Worm (Caenorhabditis elegans) whole organism, L2 larva: Measurements from ENCODE around the gene F46C5.7.

Source experiments
- C34F6.9 ChIP-seq: fragments of 150-350 bp; optimal IDR thresholded peaks from 2 replicates; lab custom pipeline; 2014; ENCODE audit warnings: missing biosample characterization, missing genetic modification characterization
- F13H6.1 ChIP-seq: sonication (generic microtip); optimal IDR thresholded peaks from 2 replicates; lab custom pipeline; 2016; ENCODE audit warnings: missing genetic modification characterization, missing compliant biosample characterization
- R02D3.7 ChIP-seq: fragments of 150-350 bp; optimal IDR thresholded peaks from 2 replicates; lab custom pipeline; 2014; ENCODE audit warnings: missing biosample characterization, missing genetic modification characterization
- Y55F3AM.14 ChIP-seq: fragments of 200-800 bp; sonication (Bioruptor generic); optimal IDR thresholded peaks from 2 replicates; lab custom pipeline; 2018; ENCODE audit warnings: mild to moderate bottlenecking, missing genetic modification characterization, missing compliant biosample characterization
- ZK546.5 ChIP-seq: sonication (generic microtip); optimal IDR thresholded peaks from 2 replicates; lab custom pipeline; 2017; ENCODE audit warnings: missing biosample characterization, missing genetic modification characterization
- alr-1 ChIP-seq: fragments of 150-350 bp; optimal IDR thresholded peaks from 2 replicates; lab custom pipeline; 2014; ENCODE audit warnings: missing biosample characterization, missing genetic modification characterization
- ama-1 ChIP-seq: fragments of 150-350 bp; optimal IDR thresholded peaks from 2 replicates; lab custom pipeline; 2018; ENCODE audit warnings: inconsistent platforms
- blmp-1 ChIP-seq: sonication (generic microtip); optimal IDR thresholded peaks from 2 replicates; lab custom pipeline; 2017; ENCODE audit warnings: missing genetic modification characterization, mild to moderate bottlenecking, missing compliant biosample characterization, antibody characterized with exemption, moderate library complexity; ENCODE audit not compliant: insufficient read depth
- ceh-16 ChIP-seq: fragments of 150-350 bp; optimal IDR thresholded peaks from 2 replicates; lab custom pipeline; 2014; ENCODE audit warnings: missing biosample characterization, missing genetic modification characterization
- ceh-82 ChIP-seq: fragments of 150-350 bp; optimal IDR thresholded peaks from 2 replicates; lab custom pipeline; 2014; ENCODE audit warnings: missing biosample characterization, missing genetic modification characterization
- crh-2 ChIP-seq: sonication (generic microtip); optimal IDR thresholded peaks from 2 replicates; lab custom pipeline; 2017; ENCODE audit warnings: missing biosample characterization, missing genetic modification characterization
- dmd-4 ChIP-seq: sonication (generic microtip); optimal IDR thresholded peaks from 2 replicates; lab custom pipeline; 2017; ENCODE audit warnings: missing biosample characterization, missing genetic modification characterization
- egl-27 ChIP-seq: sonication (generic microtip); optimal IDR thresholded peaks from 3 replicates; lab custom pipeline; 2017; ENCODE audit warnings: missing biosample characterization, missing genetic modification reagents, missing genetic modification characterization
- elt-1 ChIP-seq: fragments of 150-350 bp; optimal IDR thresholded peaks from 2 replicates; lab custom pipeline; 2014; ENCODE audit warnings: missing biosample characterization, missing genetic modification characterization
- elt-3 ChIP-seq: sonication (generic microtip); optimal IDR thresholded peaks from 2 replicates; lab custom pipeline; 2017; ENCODE audit warnings: missing biosample characterization, missing genetic modification characterization
- fos-1 ChIP-seq: fragments of 150-350 bp; optimal IDR thresholded peaks from 2 replicates; lab custom pipeline; 2014; ENCODE audit warnings: missing biosample characterization, missing genetic modification characterization
- gmeb-1 ChIP-seq: fragments of 150-350 bp; optimal IDR thresholded peaks from 2 replicates; lab custom pipeline; 2014; ENCODE audit warnings: missing biosample characterization, missing genetic modification characterization
- lin-13 ChIP-seq: fragments of 150-350 bp; optimal IDR thresholded peaks from 2 replicates; lab custom pipeline; 2014; ENCODE audit warnings: missing biosample characterization, missing genetic modification reagents, missing genetic modification characterization
- lin-39 ChIP-seq: fragments of 150-350 bp; optimal IDR thresholded peaks from 2 replicates; lab custom pipeline; 2014; ENCODE audit warnings: missing biosample characterization, missing genetic modification reagents, missing genetic modification characterization
- lsy-2 ChIP-seq, 2 experiments: fragments of 150-350 bp in 1 of 2; sonication (generic microtip) in 1 of 2; optimal IDR thresholded peaks; 2 replicates each; lab custom pipeline; 2014 to 2017; ENCODE audit warnings: missing biosample characterization in 2 of 2, missing genetic modification characterization in 2 of 2
- mab-5 ChIP-seq: fragments of 150-350 bp; optimal IDR thresholded peaks from 2 replicates; lab custom pipeline; 2014; ENCODE audit warnings: missing biosample characterization, missing genetic modification characterization
- mbf-1 ChIP-seq: sonication (generic microtip); optimal IDR thresholded peaks from 2 replicates; lab custom pipeline; 2017; ENCODE audit warnings: missing biosample characterization, missing genetic modification characterization
- mdl-1 ChIP-seq, 2 experiments: fragments of 150-350 bp in 1 of 2; sonication (generic microtip) in 1 of 2; optimal IDR thresholded peaks; 2 replicates each; lab custom pipeline; 2017; ENCODE audit warnings: missing biosample characterization in 2 of 2, missing genetic modification characterization in 2 of 2
- nhr-10 ChIP-seq: sonication (generic microtip); optimal IDR thresholded peaks from 2 replicates; lab custom pipeline; 2017; ENCODE audit warnings: missing biosample characterization, missing genetic modification characterization
- nhr-11 ChIP-seq: fragments of 150-350 bp; optimal IDR thresholded peaks from 2 replicates; lab custom pipeline; 2014; ENCODE audit warnings: missing biosample characterization, missing genetic modification characterization
- nhr-12 ChIP-seq: fragments of 150-350 bp; optimal IDR thresholded peaks from 2 replicates; lab custom pipeline; 2014; ENCODE audit warnings: missing biosample characterization, missing genetic modification characterization
- nhr-129 ChIP-seq: fragments of 150-350 bp; optimal IDR thresholded peaks from 2 replicates; lab custom pipeline; 2014; ENCODE audit warnings: missing biosample characterization, missing genetic modification characterization
- nhr-21 ChIP-seq: fragments of 150-350 bp; optimal IDR thresholded peaks from 2 replicates; lab custom pipeline; 2014; ENCODE audit warnings: missing biosample characterization, missing genetic modification characterization
- nhr-23 ChIP-seq: fragments of 150-350 bp; optimal IDR thresholded peaks from 2 replicates; lab custom pipeline; 2014; ENCODE audit warnings: missing biosample characterization, missing genetic modification reagents, missing genetic modification characterization
- nhr-237 ChIP-seq: fragments of 150-350 bp; optimal IDR thresholded peaks from 2 replicates; lab custom pipeline; 2014; ENCODE audit warnings: missing biosample characterization, missing genetic modification characterization
- nhr-25 ChIP-seq: fragments of 150-350 bp; sonication (generic microtip); optimal IDR thresholded peaks from 3 replicates; lab custom pipeline; 2014; ENCODE audit warnings: missing biosample characterization, missing genetic modification characterization
- nhr-6 ChIP-seq: fragments of 150-350 bp; optimal IDR thresholded peaks from 2 replicates; lab custom pipeline; 2014; ENCODE audit warnings: missing biosample characterization, missing genetic modification characterization
- nhr-77 ChIP-seq: fragments of 150-350 bp; optimal IDR thresholded peaks from 2 replicates; lab custom pipeline; 2014; ENCODE audit warnings: missing biosample characterization, missing genetic modification characterization
- sem-4 ChIP-seq: fragments of 150-350 bp; optimal IDR thresholded peaks from 2 replicates; lab custom pipeline; 2014; ENCODE audit warnings: missing biosample characterization, missing genetic modification reagents, missing genetic modification characterization
- sma-3 ChIP-seq: sonication (generic microtip); optimal IDR thresholded peaks from 2 replicates; lab custom pipeline; 2016; ENCODE audit warnings: missing genetic modification reagents, missing genetic modification characterization, missing compliant biosample characterization
- sma-9 ChIP-seq, 2 experiments: fragments of 150-350 bp in 1 of 2; sonication (generic microtip) in 1 of 2; optimal IDR thresholded peaks; 2 replicates each; lab custom pipeline; 2014 to 2016; ENCODE audit warnings: missing genetic modification characterization in 2 of 2, mild to moderate bottlenecking in 1 of 2, missing biosample characterization in 1 of 2, missing compliant biosample characterization in 1 of 2, missing genetic modification reagents in 1 of 2, moderate library complexity in 1 of 2
- snpc-4 ChIP-seq: fragments of 150-350 bp; optimal IDR thresholded peaks from 2 replicates; lab custom pipeline; 2014; ENCODE audit warnings: missing biosample characterization, missing genetic modification characterization
- unc-55 ChIP-seq: fragments of 150-350 bp; sonication (generic microtip); optimal IDR thresholded peaks from 3 replicates; lab custom pipeline; 2014; ENCODE audit warnings: missing biosample characterization, missing genetic modification reagents, missing genetic modification characterization
- unc-62 ChIP-seq: fragments of 150-350 bp; optimal IDR thresholded peaks from 2 replicates; lab custom pipeline; 2014; ENCODE audit warnings: missing biosample characterization, missing genetic modification reagents, missing genetic modification characterization
- zag-1 ChIP-seq: fragments of 150-350 bp; optimal IDR thresholded peaks from 2 replicates; lab custom pipeline; 2014; ENCODE audit warnings: missing biosample characterization, missing genetic modification characterization
- ztf-1 ChIP-seq: fragments of 200-800 bp; sonication (Bioruptor generic); conservative IDR thresholded peaks from 2 replicates; pipeline ENCODE4 v1.3.6; 2022; ENCODE audit warnings: missing genetic modification characterization, missing compliant biosample characterization
- ztf-4 ChIP-seq: fragments of 150-350 bp; optimal IDR thresholded peaks from 2 replicates; lab custom pipeline; 2014; ENCODE audit warnings: missing biosample characterization, missing genetic modification characterization

Gene F46C5.7

DNA sequence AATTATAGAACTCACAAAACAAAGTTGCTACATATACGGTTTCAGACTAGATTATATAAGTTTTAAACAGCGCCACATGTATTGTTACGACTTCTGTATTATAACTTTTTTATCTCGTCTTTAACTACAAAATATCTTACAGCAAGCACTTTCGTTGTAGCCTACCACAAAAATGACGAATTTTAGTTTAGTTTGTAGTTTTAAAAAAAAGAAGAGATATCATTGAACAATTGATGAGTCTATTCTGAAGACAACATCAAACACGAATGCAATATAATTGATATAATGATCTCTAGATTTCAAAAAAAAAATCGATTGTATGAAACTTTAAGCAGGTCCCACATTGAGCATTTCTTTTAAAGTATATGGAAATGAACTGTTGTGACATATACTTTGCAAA is 24.9 kb upstream of the F46C5.7 start:
- TF ChIP-seq nhr-25, result peak; percentile 4
- TF ChIP-seq nhr-21 (tag; lab: Kevin White, UChicago), result no peak

DNA sequence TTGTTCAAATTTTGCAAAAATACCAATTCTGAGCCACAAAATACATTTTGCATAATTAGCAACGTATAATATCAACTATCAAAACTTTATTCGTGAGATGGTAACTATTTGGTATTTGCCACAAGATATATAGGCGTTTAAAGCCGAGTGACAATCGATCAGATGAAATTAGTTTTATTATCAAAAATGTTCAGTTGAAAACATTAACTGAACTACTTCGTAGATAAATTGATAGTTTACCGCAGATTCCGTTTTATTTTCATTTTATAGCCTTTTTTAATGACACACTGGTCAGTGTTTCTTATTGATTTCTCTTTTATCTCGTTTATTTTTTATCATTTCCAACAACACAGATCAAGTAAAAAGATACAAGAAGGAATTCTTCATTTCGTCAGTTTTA is 21.9 kb upstream of the F46C5.7 start:
- TF ChIP-seq ztf-1 (GFP tag; lab: Robert Waterston, UW) (no peak), sma-3 (peak; percentile 51), nhr-21 (tag; lab: Kevin White, UChicago) (peak; percentile 85), snpc-4 (tag; lab: Kevin White, UChicago) (no peak), egl-27 (tag; lab: Kevin White, UChicago) (no peak), ZK546.5 (tag; lab: Kevin White, UChicago) (no peak), mab-5 (tag; lab: Kevin White, UChicago) (no peak), nhr-23 (tag; lab: Kevin White, UChicago) (no peak), nhr-237 (tag; lab: Kevin White, UChicago) (no peak), ceh-16 (tag; lab: Kevin White, UChicago) (no peak), elt-1 (tag; lab: Kevin White, UChicago) (no peak), blmp-1 (tag; lab: Kevin White, UChicago) (peak; percentile 12), Y55F3AM.14 (GFP tag; lab: Kevin White, UChicago) (no peak), fos-1 (tag; lab: Kevin White, UChicago) (no peak), ama-1 (no peak), lin-39 (tag; lab: Kevin White, UChicago) (no peak), unc-55 (no peak), crh-2 (tag; lab: Kevin White, UChicago) (peak; percentile 31), ceh-82 (tag; lab: Kevin White, UChicago) (no peak), sem-4 (tag; lab: Kevin White, UChicago) (peak; percentile 56), nhr-12 (no peak), R02D3.7 (tag; lab: Kevin White, UChicago) (no peak), ztf-4 (peak; percentile 33), nhr-77 (tag; lab: Kevin White, UChicago) (no peak), C34F6.9 (tag; lab: Kevin White, UChicago) (no peak), dmd-4 (no peak), alr-1 (tag; lab: Kevin White, UChicago) (no peak), nhr-11 (tag; lab: Kevin White, UChicago) (no peak), lsy-2 (tag; optimal IDR thresholded peaks at IDR 0.05; lab: Kevin White, UChicago) (peak in 1 of 2 experiments; percentile 16), unc-62 (GFP tag; lab: Kevin White, UChicago) (no peak), nhr-25 (peak; percentile 59)

DNA sequence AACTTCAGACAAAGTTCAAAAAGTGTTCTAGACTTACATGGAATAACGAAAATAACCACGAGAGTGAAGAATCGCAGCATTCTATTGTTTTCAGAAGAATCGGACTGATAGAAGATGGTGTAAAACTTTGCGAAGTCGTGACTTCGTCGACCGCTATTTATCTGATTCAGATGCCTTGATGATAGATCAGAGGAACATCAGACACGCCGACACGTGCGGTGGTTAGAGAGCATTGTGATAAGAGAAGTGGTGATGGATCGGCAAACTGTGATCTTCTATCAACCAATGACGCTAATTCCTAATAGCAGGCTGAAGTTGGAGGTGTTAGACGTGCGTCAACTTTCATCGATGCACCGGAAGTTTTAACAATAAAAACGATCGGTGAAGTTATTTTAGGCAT is 20.9 kb upstream of the F46C5.7 start:
- no peak for TF ChIP-seq lin-13 (GFP tag; lab: Kevin White, UChicago)
- TF ChIP-seq nhr-77 (tag; lab: Kevin White, UChicago), result no peak
- no peak for TF ChIP-seq zag-1 (tag; lab: Kevin White, UChicago)
- TF ChIP-seq sma-9 (GFP tag; optimal IDR thresholded peaks at IDR 0.05; lab: Kevin White, UChicago), result peak; percentile 93
- no peak for TF ChIP-seq sma-9 (tag; optimal IDR thresholded peaks at IDR 0.05; lab: Kevin White, UChicago)
- peak; percentile 88 for TF ChIP-seq nhr-25
- TF ChIP-seq elt-3 (tag; lab: Kevin White, UChicago), result no peak
- peak; percentile 2 for TF ChIP-seq F13H6.1 (tag; lab: Kevin White, UChicago)
- TF ChIP-seq crh-2 (tag; lab: Kevin White, UChicago), result peak; percentile 22
- no peak for TF ChIP-seq ztf-4
- no peak for TF ChIP-seq ztf-1 (GFP tag; lab: Robert Waterston, UW)
- no peak for TF ChIP-seq nhr-237 (tag; lab: Kevin White, UChicago)
- TF ChIP-seq ceh-82 (tag; lab: Kevin White, UChicago), result no peak
- no peak for TF ChIP-seq mab-5 (tag; lab: Kevin White, UChicago)
- TF ChIP-seq dmd-4, result no peak
- no peak for TF ChIP-seq nhr-10 (tag; lab: Kevin White, UChicago)
- TF ChIP-seq lin-39 (tag; lab: Kevin White, UChicago), result no peak
- TF ChIP-seq sma-3, result peak; percentile 81
- no peak for TF ChIP-seq unc-62 (GFP tag; lab: Kevin White, UChicago)
- no peak for TF ChIP-seq nhr-129 (tag; lab: Kevin White, UChicago)
- TF ChIP-seq egl-27 (tag; lab: Kevin White, UChicago), result peak; percentile 61
- peak; percentile 34 to 47 for TF ChIP-seq mdl-1 (tag; optimal IDR thresholded peaks at IDR 0.05; lab: Kevin White, UChicago)
- TF ChIP-seq gmeb-1 (tag; lab: Kevin White, UChicago), result peak; percentile 14
- TF ChIP-seq mbf-1, result no peak
- TF ChIP-seq ama-1, result peak; percentile 71
- TF ChIP-seq blmp-1 (tag; lab: Kevin White, UChicago), result peak; percentile 71
- no peak for TF ChIP-seq unc-55
- peak in 1 of 2 experiments; percentile 29 for TF ChIP-seq lsy-2 (tag; optimal IDR thresholded peaks at IDR 0.05; lab: Kevin White, UChicago)
- no peak for TF ChIP-seq R02D3.7 (tag; lab: Kevin White, UChicago)
- TF ChIP-seq nhr-21 (tag; lab: Kevin White, UChicago), result peak; percentile 92
- no peak for TF ChIP-seq fos-1 (tag; lab: Kevin White, UChicago)
- TF ChIP-seq Y55F3AM.14 (GFP tag; lab: Kevin White, UChicago), result no peak
- no peak for TF ChIP-seq nhr-6 (tag; lab: Kevin White, UChicago)
- TF ChIP-seq nhr-12, result no peak
